Worm (Caenorhabditis elegans) whole organism, L3 larva: ENCODE data around the gene pes-9.

Experiments
- ZK546.5 ChIP-seq: sonication (generic microtip); optimal IDR thresholded peaks from 2 replicates; lab custom pipeline; 2017; ENCODE audit warnings: missing biosample characterization, missing genetic modification characterization
- aly-2 ChIP-seq: fragments of 150-350 bp; optimal IDR thresholded peaks from 2 replicates; lab custom pipeline; 2014; ENCODE audit warnings: missing biosample characterization, missing genetic modification characterization
- ama-1 ChIP-seq: fragments of 150-350 bp; optimal IDR thresholded peaks from 2 replicates; lab custom pipeline; 2018
- ceh-16 ChIP-seq: sonication (generic microtip); optimal IDR thresholded peaks from 2 replicates; lab custom pipeline; 2017; ENCODE audit warnings: missing biosample characterization, missing genetic modification characterization
- ceh-28 ChIP-seq: fragments of 150-350 bp; optimal IDR thresholded peaks from 2 replicates; lab custom pipeline; 2014; ENCODE audit warnings: missing biosample characterization, missing genetic modification reagents, missing genetic modification characterization
- ceh-82 ChIP-seq: fragments of 150-350 bp; optimal IDR thresholded peaks from 2 replicates; lab custom pipeline; 2014; ENCODE audit warnings: missing biosample characterization, missing genetic modification characterization
- ceh-9 ChIP-seq: sonication (generic microtip); optimal IDR thresholded peaks from 2 replicates; lab custom pipeline; 2018; ENCODE audit warnings: missing biosample characterization, missing genetic modification characterization
- daf-12 ChIP-seq: fragments of 150-350 bp; optimal IDR thresholded peaks from 2 replicates; lab custom pipeline; 2014; ENCODE audit warnings: missing biosample characterization, missing genetic modification reagents, missing genetic modification characterization
- egl-27 ChIP-seq: sonication (generic microtip); optimal IDR thresholded peaks from 4 replicates; lab custom pipeline; 2017; ENCODE audit warnings: missing biosample characterization, missing genetic modification reagents, missing genetic modification characterization
- elt-1 ChIP-seq: fragments of 150-350 bp; optimal IDR thresholded peaks from 2 replicates; lab custom pipeline; 2014; ENCODE audit warnings: missing biosample characterization, missing genetic modification characterization
- elt-2 ChIP-seq: sonication (generic microtip); optimal IDR thresholded peaks from 2 replicates; lab custom pipeline; 2016; ENCODE audit warnings: missing genetic modification reagents, mild to moderate bottlenecking, missing genetic modification characterization, missing compliant biosample characterization
- elt-3 ChIP-seq, 3 experiments: fragments of 150-350 bp in 1 of 3; sonication (generic microtip) in 2 of 3; optimal IDR thresholded peaks; 2 replicates in 2 of 3; 4 replicates in 1 of 3; lab custom pipeline; 2014 to 2017; ENCODE audit warnings: missing biosample characterization in 3 of 3, missing genetic modification characterization in 3 of 3
- eor-1 ChIP-seq, 2 experiments: fragments of 150-350 bp; optimal IDR thresholded peaks; 2 replicates each; lab custom pipeline; 2014 to 2018; ENCODE audit warnings: missing biosample characterization in 2 of 2, missing genetic modification characterization in 2 of 2
- fkh-10 ChIP-seq: sonication (generic microtip); optimal IDR thresholded peaks from 2 replicates; lab custom pipeline; 2017; ENCODE audit warnings: missing biosample characterization, missing genetic modification reagents, missing genetic modification characterization
- fkh-2 ChIP-seq: fragments of 150-350 bp; optimal IDR thresholded peaks from 2 replicates; lab custom pipeline; 2014; ENCODE audit warnings: missing biosample characterization, missing genetic modification reagents, missing genetic modification characterization
- hmg-11 ChIP-seq: sonication (generic microtip); optimal IDR thresholded peaks from 2 replicates; lab custom pipeline; 2016; ENCODE audit warnings: missing genetic modification characterization, missing compliant biosample characterization
- jun-1 ChIP-seq: fragments of 150-350 bp; optimal IDR thresholded peaks from 2 replicates; lab custom pipeline; 2014; ENCODE audit warnings: missing biosample characterization, missing genetic modification reagents, missing genetic modification characterization
- lin-15B ChIP-seq: fragments of 150-350 bp; optimal IDR thresholded peaks from 2 replicates; lab custom pipeline; 2014; ENCODE audit warnings: missing biosample characterization, missing genetic modification characterization
- lin-39 ChIP-seq: fragments of 150-350 bp; optimal IDR thresholded peaks from 2 replicates; lab custom pipeline; 2018; ENCODE audit warnings: missing biosample characterization, missing genetic modification reagents, missing genetic modification characterization
- lsy-12 ChIP-seq: sonication (generic microtip); optimal IDR thresholded peaks from 2 replicates; lab custom pipeline; 2016; ENCODE audit warnings: mild to moderate bottlenecking, missing genetic modification characterization, missing compliant biosample characterization
- nfya-1 ChIP-seq: sonication (generic microtip); optimal IDR thresholded peaks from 2 replicates; lab custom pipeline; 2017; ENCODE audit warnings: missing genetic modification characterization, mild to moderate bottlenecking, missing compliant biosample characterization, antibody characterized with exemption, moderate library complexity; ENCODE audit not compliant: insufficient read depth
- nhr-11 ChIP-seq: fragments of 150-350 bp; optimal IDR thresholded peaks from 2 replicates; lab custom pipeline; 2014; ENCODE audit warnings: missing biosample characterization, missing genetic modification characterization
- nhr-12 ChIP-seq: fragments of 150-350 bp; optimal IDR thresholded peaks from 2 replicates; lab custom pipeline; 2014; ENCODE audit warnings: missing biosample characterization, missing genetic modification characterization
- nhr-23 ChIP-seq: fragments of 150-350 bp; optimal IDR thresholded peaks from 2 replicates; lab custom pipeline; 2014; ENCODE audit warnings: missing biosample characterization, missing genetic modification reagents, missing genetic modification characterization
- nhr-237 ChIP-seq: fragments of 150-350 bp; optimal IDR thresholded peaks from 2 replicates; lab custom pipeline; 2014; ENCODE audit warnings: missing biosample characterization, missing genetic modification characterization
- nhr-43 ChIP-seq: sonication (generic microtip); optimal IDR thresholded peaks from 2 replicates; lab custom pipeline; 2016; ENCODE audit warnings: mild to moderate bottlenecking, missing genetic modification characterization, missing compliant biosample characterization; ENCODE audit not compliant: poor library complexity, severe bottlenecking
- nhr-67 ChIP-seq: fragments of 150-350 bp; optimal IDR thresholded peaks from 2 replicates; lab custom pipeline; 2014; ENCODE audit warnings: missing biosample characterization, missing genetic modification characterization
- nhr-76 ChIP-seq: fragments of 150-350 bp; sonication (generic microtip); optimal IDR thresholded peaks from 5 replicates; lab custom pipeline; 2014; ENCODE audit warnings: missing biosample characterization, missing genetic modification characterization
- nhr-77 ChIP-seq: fragments of 150-350 bp; optimal IDR thresholded peaks from 2 replicates; lab custom pipeline; 2014; ENCODE audit warnings: missing biosample characterization, missing genetic modification characterization
- pha-4 ChIP-seq: fragments of 150-350 bp; optimal IDR thresholded peaks from 2 replicates; lab custom pipeline; 2014; ENCODE audit warnings: missing biosample characterization, missing genetic modification reagents, missing genetic modification characterization
- sea-2 ChIP-seq: fragments of 150-350 bp; sonication (generic microtip); optimal IDR thresholded peaks from 4 replicates; lab custom pipeline; 2014; ENCODE audit warnings: missing biosample characterization, missing genetic modification reagents, missing genetic modification characterization
- tbx-2 ChIP-seq: sonication (generic microtip); optimal IDR thresholded peaks from 2 replicates; lab custom pipeline; 2016; ENCODE audit warnings: mild to moderate bottlenecking, missing genetic modification characterization, missing compliant biosample characterization
- unc-62 ChIP-seq: fragments of 150-350 bp; sonication (generic microtip); optimal IDR thresholded peaks from 4 replicates; lab custom pipeline; 2014; ENCODE audit warnings: missing biosample characterization, missing genetic modification reagents, missing genetic modification characterization
- ztf-11 ChIP-seq: fragments of 150-350 bp; optimal IDR thresholded peaks from 2 replicates; lab custom pipeline; 2014; ENCODE audit warnings: missing biosample characterization, missing genetic modification characterization
- ztf-4 ChIP-seq: fragments of 150-350 bp; optimal IDR thresholded peaks from 2 replicates; lab custom pipeline; 2014; ENCODE audit warnings: missing biosample characterization, missing genetic modification characterization

The pes-9 gene

DNA sequence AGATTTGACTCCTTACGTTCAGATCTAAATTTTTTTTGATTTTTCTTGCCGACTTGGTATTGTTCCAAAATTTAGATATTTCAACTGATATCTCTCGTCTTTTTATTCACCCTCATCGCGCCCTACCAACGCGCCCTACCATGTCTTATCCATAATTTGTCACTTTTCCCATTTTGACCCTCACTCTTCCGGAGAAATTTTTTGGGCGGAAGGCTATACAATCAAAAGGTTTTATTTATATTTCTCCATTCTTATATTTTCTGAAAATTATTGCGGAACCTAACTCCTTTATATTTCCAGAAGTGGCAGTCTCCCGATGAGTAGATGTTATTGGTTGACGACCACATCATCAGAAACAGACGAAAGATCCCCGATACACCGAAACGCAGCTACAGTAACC, 24.0 kb upstream of the pes-9 start, which contains the start of gene hot-1:
TSS of gene hot-1 (plus strand) at position 301 of the 400 bp plus-strand sequence.
- TF ChIP-seq nhr-12 (tag; lab: Kevin White, UChicago) (no peak), ceh-9 (tag; lab: Kevin White, UChicago) (no peak)

DNA sequence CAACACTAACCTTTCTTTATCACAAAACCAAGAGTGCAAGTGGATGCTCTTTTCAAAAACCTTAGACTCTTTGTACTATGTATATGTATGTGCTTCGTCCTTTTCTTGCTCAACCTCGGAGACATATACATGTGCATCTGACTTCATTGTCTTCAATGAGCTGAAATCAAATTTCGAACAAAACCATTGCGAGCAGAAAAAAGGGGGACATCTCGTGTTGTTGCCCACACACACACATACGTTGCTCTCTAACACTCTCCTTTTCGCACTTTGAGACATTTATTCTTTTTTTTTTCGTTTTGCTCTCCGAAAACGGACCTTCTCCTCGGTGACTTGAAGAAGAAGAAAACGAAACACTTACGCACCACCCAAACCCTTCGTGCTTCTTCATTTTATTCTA, 23.5 kb upstream of the pes-9 start:
- peak; percentile 26 for TF ChIP-seq fkh-10
- no peak for TF ChIP-seq ceh-9 (tag; lab: Kevin White, UChicago)

DNA sequence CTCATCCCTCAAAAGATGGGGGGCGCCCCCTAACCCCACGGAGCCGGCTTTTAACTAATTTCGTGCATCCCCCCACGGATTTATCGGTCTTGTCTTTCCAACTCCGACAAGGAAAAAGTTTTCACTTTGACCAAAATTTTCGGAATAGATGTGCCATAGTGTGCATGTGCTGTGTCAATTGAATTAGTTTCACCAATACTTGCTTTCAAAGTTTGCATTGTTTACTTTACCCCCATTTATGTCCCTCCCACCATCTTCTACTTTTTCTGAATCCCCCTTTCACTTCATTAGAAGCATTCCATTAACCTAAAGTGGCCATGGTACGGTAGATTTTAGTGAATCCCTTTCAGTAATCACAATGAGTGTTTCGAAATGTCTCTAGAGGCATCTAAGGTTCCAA, 20.9 kb upstream of the pes-9 start:
- no peak for TF ChIP-seq nhr-77 (tag; lab: Kevin White, UChicago)
- TF ChIP-seq lsy-12 (tag; lab: Kevin White, UChicago): no peak
- no peak for TF ChIP-seq ama-1
- TF ChIP-seq elt-2: no peak
- no peak for TF ChIP-seq nhr-67 (tag; lab: Kevin White, UChicago)
- TF ChIP-seq nhr-23: no peak
- TF ChIP-seq fkh-10: no peak
- no peak for TF ChIP-seq unc-62 (GFP tag; lab: Kevin White, UChicago)
- TF ChIP-seq elt-3 (tag; optimal IDR thresholded peaks at IDR 0.05; lab: Kevin White, UChicago): no peak
- TF ChIP-seq nhr-76 (tag; lab: Kevin White, UChicago): no peak

DNA sequence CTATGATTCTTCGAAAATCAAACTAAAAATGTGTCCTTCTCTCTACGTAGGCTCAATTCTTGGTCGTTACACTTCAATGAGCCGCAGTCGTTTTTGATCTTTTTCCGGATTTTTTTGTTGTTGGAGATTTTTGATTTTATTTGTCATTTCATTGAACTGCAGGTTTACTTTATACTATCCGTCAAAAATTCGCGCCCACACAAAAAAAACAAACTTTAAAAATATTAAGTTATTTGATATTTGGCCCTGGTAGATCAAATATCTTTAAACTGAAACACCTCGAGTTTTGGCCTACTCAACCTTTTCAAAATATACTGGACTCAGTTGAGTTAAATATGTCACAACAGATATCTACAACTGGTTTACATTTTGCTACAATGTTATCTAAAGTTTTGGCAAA, 18.8 kb upstream of the pes-9 start:
- TF ChIP-seq egl-27 (tag; lab: Kevin White, UChicago) (no peak), lsy-12 (tag; lab: Kevin White, UChicago) (no peak), jun-1 (tag; lab: Kevin White, UChicago) (no peak), sea-2 (GFP tag; lab: Kevin White, UChicago) (no peak), ztf-4 (tag; lab: Kevin White, UChicago) (no peak), nhr-77 (tag; lab: Kevin White, UChicago) (no peak)

DNA sequence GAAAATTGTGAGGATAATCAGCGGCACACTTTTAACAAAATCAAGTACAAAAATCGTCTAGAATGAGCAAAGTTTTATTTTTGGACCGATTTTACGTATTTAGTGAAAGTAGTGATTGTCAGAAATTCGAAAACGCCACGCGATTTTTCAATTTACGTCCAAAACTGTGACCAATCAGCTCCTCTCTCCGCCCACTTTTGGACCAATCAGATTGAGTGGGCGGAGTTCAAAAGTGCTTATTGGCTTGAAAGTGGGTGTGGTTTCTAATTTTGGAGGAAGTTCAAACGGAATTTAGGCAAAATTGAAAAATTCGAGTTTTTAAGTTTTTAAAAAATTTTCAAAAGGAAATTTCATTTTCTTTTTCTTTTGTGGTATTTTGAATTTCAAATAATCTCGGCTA, 17.6 kb upstream of the pes-9 start:
- TF ChIP-seq jun-1 (tag; lab: Kevin White, UChicago): no peak
- peak; percentile 86 for TF ChIP-seq nfya-1

DNA sequence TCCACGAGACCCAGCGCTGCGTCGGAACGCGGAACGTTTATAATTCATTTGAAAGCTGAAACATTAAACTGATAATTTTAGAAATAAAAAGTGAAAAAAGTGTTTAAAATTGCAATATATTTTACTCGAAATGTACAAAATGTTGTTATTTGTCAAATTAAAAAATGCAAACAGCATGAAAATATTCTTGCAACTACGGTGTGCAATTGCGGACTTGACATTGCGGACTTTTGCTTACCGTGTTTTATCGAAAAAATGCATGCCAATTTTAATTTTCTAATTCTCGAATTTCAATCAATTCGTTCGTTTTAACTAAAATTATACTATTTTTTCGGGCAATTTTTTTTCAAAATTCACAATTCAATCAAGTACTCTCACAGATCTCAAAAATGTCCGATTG, 15.3 kb upstream of the pes-9 start, which contains the start of the genes R11H6.5 and ccnk-1:
TSS of gene R11H6.5 (minus strand) at position 55 of the 400 bp plus-strand sequence.
TSS of gene ccnk-1 (plus strand) at position 381 of the 400 bp plus-strand sequence.
- no peak for TF ChIP-seq aly-2 (tag; lab: Kevin White, UChicago)
- no peak for TF ChIP-seq nhr-43
- no peak for TF ChIP-seq ZK546.5 (tag; lab: Kevin White, UChicago)
- TF ChIP-seq nhr-237 (tag; lab: Kevin White, UChicago): no peak
- no peak for TF ChIP-seq fkh-2 (tag; lab: Kevin White, UChicago)
- no peak for TF ChIP-seq ama-1
- peak; percentile 39 for TF ChIP-seq lin-39 (tag; lab: Kevin White, UChicago)
- peak; percentile 51 for TF ChIP-seq hmg-11 (tag; lab: Kevin White, UChicago)
- TF ChIP-seq eor-1 (tag; optimal IDR thresholded peaks at IDR 0.05; lab: Kevin White, UChicago): no peak
- peak; percentile 92 for TF ChIP-seq nfya-1
- TF ChIP-seq lin-15B (tag; lab: Kevin White, UChicago): peak; percentile 55
- no peak for TF ChIP-seq nhr-77 (tag; lab: Kevin White, UChicago)
- no peak for TF ChIP-seq elt-1 (tag; lab: Kevin White, UChicago)
- no peak for TF ChIP-seq jun-1 (tag; lab: Kevin White, UChicago)
- TF ChIP-seq pha-4 (tag; lab: Kevin White, UChicago): peak; percentile 80
- TF ChIP-seq ceh-9 (tag; lab: Kevin White, UChicago): no peak
- TF ChIP-seq ceh-82 (tag; lab: Kevin White, UChicago): no peak

DNA sequence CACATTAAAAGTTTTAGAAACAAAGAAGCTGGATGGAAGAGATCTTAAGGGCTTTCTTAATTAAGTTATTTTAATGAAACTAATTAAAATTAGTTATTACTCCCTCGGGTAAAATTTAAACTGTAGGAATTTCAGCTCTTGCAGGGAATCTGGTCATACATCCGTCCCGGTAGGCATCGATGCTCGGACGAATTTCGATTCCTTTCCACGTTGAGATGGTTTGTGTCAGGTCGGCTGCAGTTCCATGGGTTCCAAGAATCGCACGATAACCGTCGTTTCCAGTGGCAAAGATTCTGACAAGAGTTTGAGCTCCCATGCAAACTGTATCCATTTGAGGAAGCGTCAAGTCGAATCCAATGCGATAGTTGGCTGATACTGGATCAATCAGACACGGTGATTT, 13.9 kb upstream of the pes-9 start:
- TF ChIP-seq egl-27 (tag; lab: Kevin White, UChicago) (no peak), tbx-2 (tag; lab: Kevin White, UChicago) (no peak), nhr-12 (tag; lab: Kevin White, UChicago) (no peak), nhr-67 (tag; lab: Kevin White, UChicago) (no peak), lin-39 (tag; lab: Kevin White, UChicago) (no peak), ama-1 (no peak), hmg-11 (tag; lab: Kevin White, UChicago) (no peak), ceh-28 (tag; lab: Kevin White, UChicago) (no peak), daf-12 (no peak), pha-4 (tag; lab: Kevin White, UChicago) (no peak), nhr-11 (tag; lab: Kevin White, UChicago) (no peak), ceh-16 (tag; lab: Kevin White, UChicago) (no peak), eor-1 (tag; optimal IDR thresholded peaks at IDR 0.05; lab: Kevin White, UChicago) (no peak), nhr-23 (no peak), ztf-11 (no peak)
